Fruit fly (Drosophila melanogaster) whole organism, embryonic: ENCODE data around the gene Or65a.

Source experiments
- Adf1 ChIP-seq: fragments of 200-800 bp; sonication (Bioruptor generic); IDR thresholded peaks from 2 replicates; pipeline ENCODE4 v1.3.6; 2022; ENCODE audit warnings: missing biosample characterization, missing genetic modification characterization
- CG9727 ChIP-seq: fragments of 200-800 bp; sonication (Bioruptor generic); optimal IDR thresholded peaks from 3 replicates; lab custom pipeline; 2017; ENCODE audit warnings: missing biosample characterization, mild to moderate bottlenecking, missing genetic modification characterization
- Chrac-16 ChIP-seq: fragments of 200-800 bp; sonication (Bioruptor generic); optimal IDR thresholded peaks from 3 replicates; lab custom pipeline; 2016; ENCODE audit warnings: missing biosample characterization, missing genetic modification characterization
- Dfd ChIP-seq, 2 experiments: fragments of >200 bp; optimal IDR thresholded peaks; 2 replicates each; lab custom pipeline; 2017; ENCODE audit warnings: missing biosample characterization in 2 of 2, missing genetic modification characterization in 2 of 2
- Oli ChIP-seq: fragments of 200-800 bp; sonication (Bioruptor generic); optimal IDR thresholded peaks from 2 replicates; lab custom pipeline; 2018; ENCODE audit warnings: missing biosample characterization, mild to moderate bottlenecking, missing genetic modification characterization, moderate library complexity
- klu ChIP-seq: fragments of 200-800 bp; sonication (Bioruptor generic); IDR thresholded peaks from 2 replicates; pipeline ENCODE4 v1.3.6; 2022; ENCODE audit warnings: missing biosample characterization, missing genetic modification characterization
- org-1 ChIP-seq: fragments of 200-800 bp; sonication (Bioruptor generic); optimal IDR thresholded peaks from 2 replicates; lab custom pipeline; 2017; ENCODE audit warnings: missing biosample characterization, missing genetic modification characterization
- row ChIP-seq: fragments of 200-800 bp; sonication (Bioruptor generic); IDR thresholded peaks from 3 replicates; pipeline ENCODE4 v1.3.6; 2022; ENCODE audit warnings: missing biosample characterization, missing genetic modification characterization
- sens ChIP-seq: fragments of 200-800 bp; sonication (Bioruptor generic); peaks from one replicate; lab custom pipeline; 2016; ENCODE audit warnings: missing biosample characterization, missing genetic modification characterization
- tgo ChIP-seq: fragments of 200-800 bp; sonication (Bioruptor generic); IDR thresholded peaks from 3 replicates; pipeline ENCODE4 v1.3.6; 2022; ENCODE audit warnings: missing biosample characterization, missing genetic modification characterization
- vnd ChIP-seq: fragments of 200-800 bp; sonication (Bioruptor generic); IDR thresholded peaks from 3 replicates; pipeline ENCODE4 v1.3.6; 2022; ENCODE audit warnings: missing biosample characterization, missing genetic modification characterization; ENCODE audit not compliant: partially characterized antibody

DNA sequence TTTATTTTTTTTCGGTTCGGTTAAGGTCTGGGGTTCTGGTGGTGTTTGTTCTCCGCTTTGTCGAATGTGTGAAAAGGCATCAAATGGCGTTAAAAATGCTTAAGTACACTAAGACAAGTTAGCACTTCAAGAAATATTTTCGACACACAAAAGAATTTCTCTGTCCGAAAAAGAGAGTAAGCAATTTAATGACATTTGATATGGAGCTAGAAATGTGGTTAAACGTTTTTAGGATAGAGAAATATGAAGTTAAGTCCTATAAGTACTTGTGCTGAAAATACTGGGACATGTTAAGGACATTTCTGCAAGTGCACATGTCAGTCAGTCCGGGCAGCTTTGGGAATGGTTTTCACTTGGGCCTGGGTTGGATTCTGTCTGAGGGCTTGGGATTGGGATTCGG lies 23.8 kb downstream of the Or65a start:
- TF ChIP-seq Adf1 (GFP tag; lab: Robert Waterston, UW) (no peak), Oli (tag; lab: Kevin White, UChicago) (no peak), row (peak; percentile 33; the same call in 2 of the 3 replicates), sens (GFP tag; lab: Kevin White, UChicago) (no peak), Chrac-16 (GFP tag; lab: Kevin White, UChicago) (no peak), klu (GFP tag; lab: Robert Waterston, UW) (no peak), org-1 (no peak), CG9727 (GFP tag; lab: Kevin White, UChicago) (no peak), tgo (GFP tag; lab: Robert Waterston, UW) (no peak), Dfd (GFP tag; optimal IDR thresholded peaks at IDR 0.05; lab: Kevin White, UChicago) (no peak), vnd (no peak)
